Worm (Caenorhabditis elegans): ENCODE measurements around the gene C02H6.3.

- no peak for TF ChIP-seq nhr-77 (tag; optimal IDR thresholded peaks at IDR 0.05)
- no peak for TF ChIP-seq unc-62 (GFP tag; optimal IDR thresholded peaks at IDR 0.05)
- TF ChIP-seq egl-27 (tag; optimal IDR thresholded peaks at IDR 0.05): no peak
These were observed 32.2 kb downstream of the C02H6.3 start, which contains the start of gene tag-293 for ce11 chrV:7355464-7355863.
